Fruit fly (Drosophila melanogaster): ENCODE results near the gene nrv2.

nrv2 gene

DNA sequence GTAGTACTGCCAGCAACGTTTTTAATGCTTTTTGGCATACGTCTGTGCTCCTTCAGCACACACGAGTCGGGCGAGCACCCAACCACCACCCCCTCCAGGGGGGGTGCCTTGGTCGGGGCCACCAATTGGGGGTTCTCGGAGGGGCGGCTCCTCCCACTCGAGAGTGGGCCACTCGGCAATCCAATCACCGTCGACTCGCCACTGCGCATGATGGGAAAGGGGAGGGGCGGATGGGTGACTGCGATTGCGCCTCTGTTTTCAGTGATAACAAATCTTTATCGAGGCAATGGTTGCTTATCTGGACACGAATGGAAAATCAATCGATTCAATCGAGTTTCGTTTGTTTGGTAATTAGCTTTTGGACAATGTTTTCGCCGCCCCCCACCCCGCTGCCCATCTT, 18.8 kb upstream of the nrv2 start (continued):
- TF ChIP-seq CG8359 (GFP tag; optimal IDR thresholded peaks at IDR 0.05; ENCODE audit: borderline replicate concordance) (no peak), CG17186 (GFP tag; optimal IDR thresholded peaks at IDR 0.05) (no peak), CG12391 (tag; optimal IDR thresholded peaks at IDR 0.05) (no peak), CG3726 (GFP tag; IDR thresholded peaks at IDR 0.05) (0 out of 3 replicates have a peak, but pooled peaks have one; percentile 7), Deaf1 (tag; optimal IDR thresholded peaks at IDR 0.05) (peak; percentile 65), CG2116 (GFP tag; optimal IDR thresholded peaks at IDR 0.05) (no peak), CG4730 (GFP tag; IDR thresholded peaks at IDR 0.05) (no peak), en (GFP tag; optimal IDR thresholded peaks at IDR 0.05) (no peak), D19B (GFP tag; optimal IDR thresholded peaks at IDR 0.05) (no peak), NC2α (GFP tag; optimal IDR thresholded peaks at IDR 0.05) (no peak), caup (GFP tag; optimal IDR thresholded peaks at IDR 0.05; ENCODE audit: severe bottlenecking) (no peak), lola (GFP tag; optimal IDR thresholded peaks at IDR 0.05) (peak in 1 of 3 experiments; percentile 29), pho (GFP tag; optimal IDR thresholded peaks at IDR 0.05) (no peak), CG4820 (GFP tag; optimal IDR thresholded peaks at IDR 0.05) (no peak), hbn (GFP tag; IDR thresholded peaks at IDR 0.05; ENCODE audit: partially characterized antibody) (no peak), CG11723 (GFP tag; optimal IDR thresholded peaks at IDR 0.05) (no peak), dati (GFP tag; IDR thresholded peaks at IDR 0.05) (no peak), CG10462 (GFP tag; optimal IDR thresholded peaks at IDR 0.05) (no peak), Dek (tag; optimal IDR thresholded peaks at IDR 0.05) (no peak), slp2 (GFP tag; optimal IDR thresholded peaks at IDR 0.05) (no peak), abd-A (tag; optimal IDR thresholded peaks at IDR 0.05) (peak; percentile 66), lov (optimal IDR thresholded peaks at IDR 0.05) (no peak), lov (GFP tag; IDR thresholded peaks at IDR 0.05) (no peak), ken (GFP tag; IDR thresholded peaks at IDR 0.05) (no peak), ham (GFP tag; IDR thresholded peaks at IDR 0.05) (no peak), tup (GFP tag; optimal IDR thresholded peaks at IDR 0.05) (no peak), ttk (GFP tag; IDR thresholded peaks at IDR 0.05) (no peak), CG8281 (tag; optimal IDR thresholded peaks at IDR 0.05) (no peak), Nf-YC (tag; optimal IDR thresholded peaks at IDR 0.05) (peak; percentile 99), CG2199 (GFP tag; IDR thresholded peaks at IDR 0.05) (no peak), Bgb (GFP tag; IDR thresholded peaks at IDR 0.05; ENCODE audit: partially characterized antibody) (peak; percentile 30; the same call in 1 of the 2 replicates), CG10274 (GFP tag; optimal IDR thresholded peaks at IDR 0.05) (no peak), chinmo (GFP tag; IDR thresholded peaks at IDR 0.05; ENCODE audit: partially characterized antibody) (peak; percentile 83; the same call in 1 of the 4 replicates), tll (GFP tag; optimal IDR thresholded peaks at IDR 0.05) (no peak), CG12071 (GFP tag; optimal IDR thresholded peaks at IDR 0.05) (peak; percentile 63), Bdp1 (GFP tag; optimal IDR thresholded peaks at IDR 0.05) (no peak), Rx (GFP tag; IDR thresholded peaks at IDR 0.05) (no peak), H15 (GFP tag; IDR thresholded peaks at IDR 0.05) (no peak), HLH3B (GFP tag; IDR thresholded peaks at IDR 0.05) (no peak), CG13287 (GFP tag; IDR thresholded peaks at IDR 0.05; ENCODE audit: partially characterized antibody) (peak; percentile 7; the same call in 1 of the 2 replicates), CG31441 (GFP tag; IDR thresholded peaks at IDR 0.05) (no peak), CG6813 (GFP tag; optimal IDR thresholded peaks at IDR 0.05) (no peak), hb (GFP tag; IDR thresholded peaks at IDR 0.05; ENCODE audit: partially characterized antibody) (no peak), CG8290 (GFP tag; optimal IDR thresholded peaks at IDR 0.05) (no peak), CG8290 (tag; optimal IDR thresholded peaks at IDR 0.05) (peak in 1 of 2 experiments; percentile 6), ab (GFP tag; optimal IDR thresholded peaks at IDR 0.05) (no peak), Sry-δ (GFP tag; optimal IDR thresholded peaks at IDR 0.05) (no peak), Kr (GFP tag; optimal IDR thresholded peaks at IDR 0.05) (no peak), CG6683 (GFP tag; optimal IDR thresholded peaks at IDR 0.05) (no peak), CG12769 (tag; optimal IDR thresholded peaks at IDR 0.05) (no peak), disco-r (GFP tag; optimal IDR thresholded peaks at IDR 0.05) (no peak)
